Fruit fly (Drosophila melanogaster): ENCODE results near the gene CG32808.

DNA sequence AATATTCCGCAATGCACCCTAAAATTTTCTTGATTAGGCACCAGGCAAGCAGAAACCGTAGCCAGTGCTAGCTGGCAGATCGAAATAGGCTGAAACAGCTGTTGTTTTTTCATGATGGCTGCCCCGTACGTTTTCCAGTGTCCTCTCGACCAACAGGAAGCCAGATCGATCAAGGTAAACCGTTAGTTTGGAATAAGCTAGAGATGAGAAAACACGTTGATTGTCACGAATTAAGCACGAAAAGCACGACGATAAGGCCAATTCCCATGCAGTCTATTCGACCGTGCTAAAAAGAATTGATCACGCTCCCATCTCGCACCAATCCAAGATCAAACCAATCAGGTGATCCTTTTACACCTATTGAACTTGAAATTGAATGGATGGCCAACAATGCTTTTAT lies 14.8 kb downstream of the CG32808 start:
- TF ChIP-seq CG8478 (optimal IDR thresholded peaks at IDR 0.05) (no peak), EcR (GFP tag; optimal IDR thresholded peaks at IDR 0.05) (no peak), Dll (optimal IDR thresholded peaks at IDR 0.05) (no peak)
